Worm (Caenorhabditis elegans) whole organism, L3 larva: ENCODE measurements around the gene F59A7.5.

Source experiments
- ama-1 ChIP-seq: fragments of 150-350 bp; optimal IDR thresholded peaks from 2 replicates; lab custom pipeline; 2018
- ceh-16 ChIP-seq: sonication (generic microtip); optimal IDR thresholded peaks from 2 replicates; lab custom pipeline; 2017; ENCODE audit warnings: missing biosample characterization, missing genetic modification characterization
- ceh-9 ChIP-seq: sonication (generic microtip); optimal IDR thresholded peaks from 2 replicates; lab custom pipeline; 2018; ENCODE audit warnings: missing biosample characterization, missing genetic modification characterization
- lin-15B ChIP-seq: fragments of 150-350 bp; optimal IDR thresholded peaks from 2 replicates; lab custom pipeline; 2014; ENCODE audit warnings: missing biosample characterization, missing genetic modification characterization
- mml-1 ChIP-seq: fragments of 150-350 bp; sonication (generic microtip); optimal IDR thresholded peaks from 3 replicates; lab custom pipeline; 2014; ENCODE audit warnings: missing biosample characterization, missing genetic modification characterization
- nfya-1 ChIP-seq: sonication (generic microtip); optimal IDR thresholded peaks from 2 replicates; lab custom pipeline; 2017; ENCODE audit warnings: missing genetic modification characterization, mild to moderate bottlenecking, missing compliant biosample characterization, antibody characterized with exemption, moderate library complexity; ENCODE audit not compliant: insufficient read depth
- nhr-11 ChIP-seq: fragments of 150-350 bp; optimal IDR thresholded peaks from 2 replicates; lab custom pipeline; 2014; ENCODE audit warnings: missing biosample characterization, missing genetic modification characterization
- nhr-12 ChIP-seq: fragments of 150-350 bp; optimal IDR thresholded peaks from 2 replicates; lab custom pipeline; 2014; ENCODE audit warnings: missing biosample characterization, missing genetic modification characterization
- nhr-25 ChIP-seq: sonication (generic microtip); optimal IDR thresholded peaks from 2 replicates; lab custom pipeline; 2017; ENCODE audit warnings: missing biosample characterization, missing genetic modification characterization
- nhr-76 ChIP-seq: fragments of 150-350 bp; sonication (generic microtip); optimal IDR thresholded peaks from 5 replicates; lab custom pipeline; 2014; ENCODE audit warnings: missing biosample characterization, missing genetic modification characterization
- nhr-77 ChIP-seq: fragments of 150-350 bp; optimal IDR thresholded peaks from 2 replicates; lab custom pipeline; 2014; ENCODE audit warnings: missing biosample characterization, missing genetic modification characterization
- pha-4 ChIP-seq: fragments of 150-350 bp; optimal IDR thresholded peaks from 2 replicates; lab custom pipeline; 2014; ENCODE audit warnings: missing biosample characterization, missing genetic modification reagents, missing genetic modification characterization
- snpc-4 ChIP-seq: fragments of 150-350 bp; optimal IDR thresholded peaks from 2 replicates; lab custom pipeline; 2014; ENCODE audit warnings: missing biosample characterization, missing genetic modification characterization
- unc-39 ChIP-seq: sonication (generic microtip); optimal IDR thresholded peaks from 4 replicates; lab custom pipeline; 2017; ENCODE audit warnings: missing biosample characterization, missing genetic modification characterization
- ztf-4 ChIP-seq: fragments of 150-350 bp; optimal IDR thresholded peaks from 2 replicates; lab custom pipeline; 2014; ENCODE audit warnings: missing biosample characterization, missing genetic modification characterization

F59A7.5 gene

ce11 chrV:2068728-2069443 lies 46.4 kb downstream of the F59A7.5 start:
- peak; percentile 21 for TF ChIP-seq ama-1 (lab: Kevin White, UChicago)
- TF ChIP-seq nhr-25 (tag; lab: Kevin White, UChicago) = no peak
- no peak for TF ChIP-seq unc-39 (tag; lab: Kevin White, UChicago)
- TF ChIP-seq lin-15B = no peak
- no peak for TF ChIP-seq mml-1 (tag; lab: Kevin White, UChicago)
- TF ChIP-seq, all 47 proteins: peak for 1

- TF ChIP-seq ceh-9 (no peak), ztf-4 (no peak), nhr-11 (tag; lab: Kevin White, UChicago) (no peak), pha-4 (tag; lab: Kevin White, UChicago) (no peak), snpc-4 (tag; lab: Kevin White, UChicago) (no peak), nhr-12 (tag; lab: Kevin White, UChicago) (no peak), nhr-77 (tag; lab: Kevin White, UChicago) (no peak), nhr-76 (tag; lab: Kevin White, UChicago) (no peak), nfya-1 (no peak), ceh-16 (tag; lab: Kevin White, UChicago) (no peak)
Observed at ce11 chrV:2072807-2073206, 50.3 kb downstream of the F59A7.5 start, which contains the start of gene Y40B10A.9. TSS of gene Y40B10A.9 (minus strand) at chrV:2072907.
